Worm (Caenorhabditis elegans): ENCODE results near the gene mtr-4.

DNA sequence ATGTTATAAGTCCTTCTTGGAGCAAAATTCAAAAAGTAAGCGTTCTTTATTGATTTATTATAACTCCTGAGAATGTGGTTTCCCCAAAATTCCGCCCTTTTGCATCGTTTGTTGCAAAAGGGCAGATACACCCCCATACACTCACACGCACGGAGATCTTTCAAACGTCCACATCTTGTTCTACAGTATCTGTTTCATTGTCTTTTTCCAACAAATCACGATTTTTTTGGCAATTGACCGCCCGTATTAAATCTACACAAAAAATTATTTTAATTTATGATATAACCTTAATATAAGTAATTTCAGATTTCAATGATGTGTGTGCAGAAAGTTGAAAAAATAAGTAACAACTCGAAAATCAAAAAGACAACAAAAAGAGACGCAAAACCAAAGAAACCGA is 36.0 kb upstream of the mtr-4 start, which contains the start of gene T13F2.4:
- TF ChIP-seq elt-3 (tag; optimal IDR thresholded peaks at IDR 0.05), result no peak
- no peak for TF ChIP-seq lin-13 (GFP tag; optimal IDR thresholded peaks at IDR 0.05)
- TF ChIP-seq elt-1 (tag; optimal IDR thresholded peaks at IDR 0.05), result no peak
- no peak for TF ChIP-seq ZK546.5 (tag; optimal IDR thresholded peaks at IDR 0.05)
- TF ChIP-seq ztf-11 (tag; optimal IDR thresholded peaks at IDR 0.05), result no peak

Data from whole organism, L2 larva.